Worm (Caenorhabditis elegans) whole organism, L2 larva: ENCODE measurements around the gene cyp-13A10.
A peak's percentile ranks its signal among the peaks of the same experiment; 100 is the strongest.

Experiments used
- C34F6.9 ChIP-seq: fragments of 150-350 bp; optimal IDR thresholded peaks from 2 replicates; lab custom pipeline; 2014; ENCODE audit warnings: missing biosample characterization, missing genetic modification characterization
- F13H6.1 ChIP-seq: sonication (generic microtip); optimal IDR thresholded peaks from 2 replicates; lab custom pipeline; 2016; ENCODE audit warnings: missing genetic modification characterization, missing compliant biosample characterization
- Y55F3AM.14 ChIP-seq: fragments of 200-800 bp; sonication (Bioruptor generic); optimal IDR thresholded peaks from 2 replicates; lab custom pipeline; 2018; ENCODE audit warnings: mild to moderate bottlenecking, missing genetic modification characterization, missing compliant biosample characterization
- alr-1 ChIP-seq: fragments of 150-350 bp; optimal IDR thresholded peaks from 2 replicates; lab custom pipeline; 2014; ENCODE audit warnings: missing biosample characterization, missing genetic modification characterization
- aly-2 ChIP-seq: fragments of 150-350 bp; optimal IDR thresholded peaks from 2 replicates; lab custom pipeline; 2014; ENCODE audit warnings: missing biosample characterization, missing genetic modification characterization
- ama-1 ChIP-seq: fragments of 150-350 bp; optimal IDR thresholded peaks from 2 replicates; lab custom pipeline; 2018; ENCODE audit warnings: inconsistent platforms
- ceh-16 ChIP-seq: fragments of 150-350 bp; optimal IDR thresholded peaks from 2 replicates; lab custom pipeline; 2014; ENCODE audit warnings: missing biosample characterization, missing genetic modification characterization
- ceh-82 ChIP-seq: fragments of 150-350 bp; optimal IDR thresholded peaks from 2 replicates; lab custom pipeline; 2014; ENCODE audit warnings: missing biosample characterization, missing genetic modification characterization
- crh-2 ChIP-seq: sonication (generic microtip); optimal IDR thresholded peaks from 2 replicates; lab custom pipeline; 2017; ENCODE audit warnings: missing biosample characterization, missing genetic modification characterization
- dmd-4 ChIP-seq: sonication (generic microtip); optimal IDR thresholded peaks from 2 replicates; lab custom pipeline; 2017; ENCODE audit warnings: missing biosample characterization, missing genetic modification characterization
- elt-1 ChIP-seq: fragments of 150-350 bp; optimal IDR thresholded peaks from 2 replicates; lab custom pipeline; 2014; ENCODE audit warnings: missing biosample characterization, missing genetic modification characterization
- fos-1 ChIP-seq: fragments of 150-350 bp; optimal IDR thresholded peaks from 2 replicates; lab custom pipeline; 2014; ENCODE audit warnings: missing biosample characterization, missing genetic modification characterization
- gmeb-1 ChIP-seq: fragments of 150-350 bp; optimal IDR thresholded peaks from 2 replicates; lab custom pipeline; 2014; ENCODE audit warnings: missing biosample characterization, missing genetic modification characterization
- lin-11 ChIP-seq: fragments of 150-350 bp; sonication (generic microtip); optimal IDR thresholded peaks from 2 replicates; lab custom pipeline; 2014; ENCODE audit warnings: missing biosample characterization, missing genetic modification characterization, inconsistent platforms, mixed read lengths
- lin-13 ChIP-seq: fragments of 150-350 bp; optimal IDR thresholded peaks from 2 replicates; lab custom pipeline; 2014; ENCODE audit warnings: missing biosample characterization, missing genetic modification reagents, missing genetic modification characterization
- lin-39 ChIP-seq: fragments of 150-350 bp; optimal IDR thresholded peaks from 2 replicates; lab custom pipeline; 2014; ENCODE audit warnings: missing biosample characterization, missing genetic modification reagents, missing genetic modification characterization
- lsy-2 ChIP-seq, 2 experiments: fragments of 150-350 bp in 1 of 2; sonication (generic microtip) in 1 of 2; optimal IDR thresholded peaks; 2 replicates each; lab custom pipeline; 2014 to 2017; ENCODE audit warnings: missing biosample characterization in 2 of 2, missing genetic modification characterization in 2 of 2
- mab-5 ChIP-seq: fragments of 150-350 bp; optimal IDR thresholded peaks from 2 replicates; lab custom pipeline; 2014; ENCODE audit warnings: missing biosample characterization, missing genetic modification characterization
- mbf-1 ChIP-seq: sonication (generic microtip); optimal IDR thresholded peaks from 2 replicates; lab custom pipeline; 2017; ENCODE audit warnings: missing biosample characterization, missing genetic modification characterization
- mdl-1 ChIP-seq, 2 experiments: fragments of 150-350 bp in 1 of 2; sonication (generic microtip) in 1 of 2; optimal IDR thresholded peaks; 2 replicates each; lab custom pipeline; 2017; ENCODE audit warnings: missing biosample characterization in 2 of 2, missing genetic modification characterization in 2 of 2
- nhr-10 ChIP-seq: sonication (generic microtip); optimal IDR thresholded peaks from 2 replicates; lab custom pipeline; 2017; ENCODE audit warnings: missing biosample characterization, missing genetic modification characterization
- nhr-11 ChIP-seq: fragments of 150-350 bp; optimal IDR thresholded peaks from 2 replicates; lab custom pipeline; 2014; ENCODE audit warnings: missing biosample characterization, missing genetic modification characterization
- nhr-12 ChIP-seq: fragments of 150-350 bp; optimal IDR thresholded peaks from 2 replicates; lab custom pipeline; 2014; ENCODE audit warnings: missing biosample characterization, missing genetic modification characterization
- nhr-129 ChIP-seq: fragments of 150-350 bp; optimal IDR thresholded peaks from 2 replicates; lab custom pipeline; 2014; ENCODE audit warnings: missing biosample characterization, missing genetic modification characterization
- nhr-21 ChIP-seq: fragments of 150-350 bp; optimal IDR thresholded peaks from 2 replicates; lab custom pipeline; 2014; ENCODE audit warnings: missing biosample characterization, missing genetic modification characterization
- nhr-23 ChIP-seq: fragments of 150-350 bp; optimal IDR thresholded peaks from 2 replicates; lab custom pipeline; 2014; ENCODE audit warnings: missing biosample characterization, missing genetic modification reagents, missing genetic modification characterization
- nhr-237 ChIP-seq: fragments of 150-350 bp; optimal IDR thresholded peaks from 2 replicates; lab custom pipeline; 2014; ENCODE audit warnings: missing biosample characterization, missing genetic modification characterization
- nhr-25 ChIP-seq: fragments of 150-350 bp; sonication (generic microtip); optimal IDR thresholded peaks from 3 replicates; lab custom pipeline; 2014; ENCODE audit warnings: missing biosample characterization, missing genetic modification characterization
- nhr-6 ChIP-seq: fragments of 150-350 bp; optimal IDR thresholded peaks from 2 replicates; lab custom pipeline; 2014; ENCODE audit warnings: missing biosample characterization, missing genetic modification characterization
- sem-4 ChIP-seq: fragments of 150-350 bp; optimal IDR thresholded peaks from 2 replicates; lab custom pipeline; 2014; ENCODE audit warnings: missing biosample characterization, missing genetic modification reagents, missing genetic modification characterization
- sma-3 ChIP-seq: sonication (generic microtip); optimal IDR thresholded peaks from 2 replicates; lab custom pipeline; 2016; ENCODE audit warnings: missing genetic modification reagents, missing genetic modification characterization, missing compliant biosample characterization
- sma-9 ChIP-seq, 2 experiments: fragments of 150-350 bp in 1 of 2; sonication (generic microtip) in 1 of 2; optimal IDR thresholded peaks; 2 replicates each; lab custom pipeline; 2014 to 2016; ENCODE audit warnings: missing genetic modification characterization in 2 of 2, mild to moderate bottlenecking in 1 of 2, missing biosample characterization in 1 of 2, missing compliant biosample characterization in 1 of 2, missing genetic modification reagents in 1 of 2, moderate library complexity in 1 of 2
- ztf-11 ChIP-seq: sonication (generic microtip); optimal IDR thresholded peaks from 2 replicates; lab custom pipeline; 2017; ENCODE audit warnings: missing biosample characterization, missing genetic modification characterization

The cyp-13A10 gene

ce11 chrII:9655530-9656139 is 7.0 kb downstream of the cyp-13A10 start, which contains the start of gene ZK1307.1:
Gene ZK1307.1, minus strand, starts transcription at chrII:9655580.
- TF ChIP-seq mab-5 (tag; lab: Kevin White, UChicago) (no peak), elt-1 (tag; lab: Kevin White, UChicago) (no peak), nhr-129 (tag; lab: Kevin White, UChicago) (peak; percentile 18), nhr-11 (tag; lab: Kevin White, UChicago) (no peak), sma-9 (GFP tag; optimal IDR thresholded peaks at IDR 0.05; lab: Kevin White, UChicago) (peak; percentile 17), sma-9 (tag; optimal IDR thresholded peaks at IDR 0.05; lab: Kevin White, UChicago) (no peak), nhr-23 (tag; lab: Kevin White, UChicago) (no peak), ama-1 (lab: Kevin White, UChicago) (no peak), nhr-6 (tag; lab: Kevin White, UChicago) (no peak), sma-3 (GFP tag; lab: Kevin White, UChicago) (no peak)

DNA sequence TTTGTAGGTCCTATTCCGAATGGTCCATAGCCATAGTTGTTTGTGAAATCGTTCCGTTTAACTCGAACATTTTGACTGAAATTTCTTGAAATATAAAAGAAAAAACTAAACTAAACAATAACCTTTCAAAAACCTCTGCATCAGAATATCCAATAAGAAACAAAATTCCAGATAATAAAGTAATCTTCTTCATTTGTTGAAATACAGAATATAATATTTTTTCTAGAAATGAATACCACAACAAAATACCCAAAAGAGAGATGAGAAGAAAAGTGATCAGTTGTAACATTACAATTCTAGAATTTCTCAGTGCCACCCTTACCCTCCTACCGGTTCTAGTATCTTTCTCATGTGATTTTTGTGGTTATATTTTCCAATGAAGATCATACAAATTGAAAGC is 9.0 kb downstream of the cyp-13A10 start, which contains the start of gene ZK1307.2:
TSS of gene ZK1307.2 (minus strand) at position 274 of the 400 bp plus-strand sequence.
- TF ChIP-seq ceh-82 (tag; lab: Kevin White, UChicago) (no peak), nhr-12 (tag; lab: Kevin White, UChicago) (no peak), nhr-25 (tag; lab: Kevin White, UChicago) (peak; percentile 32), ztf-11 (no peak)

ce11 chrII:9652919-9653318 is 9.8 kb downstream of the cyp-13A10 start, which contains the start of gene ZK1307.3:
Gene ZK1307.3, minus strand, starts transcription at chrII:9653019.
- TF ChIP-seq alr-1 (no peak), nhr-11 (tag; lab: Kevin White, UChicago) (no peak), ceh-16 (tag; lab: Kevin White, UChicago) (no peak), Y55F3AM.14 (GFP tag; lab: Kevin White, UChicago) (no peak), C34F6.9 (tag; lab: Kevin White, UChicago) (no peak), elt-1 (tag; lab: Kevin White, UChicago) (no peak), nhr-21 (tag; lab: Kevin White, UChicago) (no peak), lin-39 (tag; lab: Kevin White, UChicago) (no peak), nhr-129 (tag; lab: Kevin White, UChicago) (no peak), mbf-1 (tag; lab: Kevin White, UChicago) (no peak), nhr-237 (tag; lab: Kevin White, UChicago) (no peak)

- no peak for TF ChIP-seq lin-13 (GFP tag; lab: Kevin White, UChicago)
- no peak for TF ChIP-seq sma-3 (GFP tag; lab: Kevin White, UChicago)
- TF ChIP-seq sma-9 (GFP tag; optimal IDR thresholded peaks at IDR 0.05; lab: Kevin White, UChicago), result no peak
- no peak for TF ChIP-seq sma-9 (tag; optimal IDR thresholded peaks at IDR 0.05; lab: Kevin White, UChicago)
- TF ChIP-seq lin-39 (tag; lab: Kevin White, UChicago), result no peak
- TF ChIP-seq crh-2 (tag; lab: Kevin White, UChicago), result no peak
- TF ChIP-seq lsy-2 (tag; optimal IDR thresholded peaks at IDR 0.05; lab: Kevin White, UChicago), result no peak
- no peak for TF ChIP-seq ztf-11
- no peak for TF ChIP-seq dmd-4
- TF ChIP-seq gmeb-1 (tag; lab: Kevin White, UChicago), result no peak
- TF ChIP-seq C34F6.9 (tag; lab: Kevin White, UChicago), result no peak
- no peak for TF ChIP-seq mab-5 (tag; lab: Kevin White, UChicago)
- no peak for TF ChIP-seq sem-4
- TF ChIP-seq nhr-129 (tag; lab: Kevin White, UChicago), result no peak
- no peak for TF ChIP-seq mdl-1 (tag; optimal IDR thresholded peaks at IDR 0.05; lab: Kevin White, UChicago)
These were observed 11.0 kb downstream of the cyp-13A10 start, which contains the start of gene ZK1307.4 for ce11 chrII:9651700-9652099. Gene ZK1307.4, minus strand, starts transcription at chrII:9651800.

- TF ChIP-seq aly-2 (tag; lab: Kevin White, UChicago) (no peak), nhr-10 (tag; lab: Kevin White, UChicago) (no peak), mdl-1 (tag; optimal IDR thresholded peaks at IDR 0.05; lab: Kevin White, UChicago) (no peak), ceh-82 (tag; lab: Kevin White, UChicago) (no peak), F13H6.1 (tag; lab: Kevin White, UChicago) (no peak), nhr-25 (tag; lab: Kevin White, UChicago) (no peak), lin-11 (no peak), sma-9 (GFP tag; optimal IDR thresholded peaks at IDR 0.05; lab: Kevin White, UChicago) (no peak), sma-9 (tag; optimal IDR thresholded peaks at IDR 0.05; lab: Kevin White, UChicago) (no peak), fos-1 (tag; lab: Kevin White, UChicago) (no peak)
- TF ChIP-seq, all 48 proteins: peak for 0
These were observed 13.5 kb downstream of the cyp-13A10 start, which contains the start of gene ZK1307.9 for ce11 chrII:9649191-9649590. Gene ZK1307.9, plus strand, starts transcription at chrII:9649491.
